Worm (Caenorhabditis elegans) whole organism, L1 larva: Measurements from ENCODE around the gene T24A6.7.

Experiments
- C04F5.9 ChIP-seq: sonication (generic microtip); optimal IDR thresholded peaks from 2 replicates; lab custom pipeline; 2016; ENCODE audit warnings: missing genetic modification characterization, missing compliant biosample characterization
- C34B4.2 ChIP-seq: sonication (generic microtip); optimal IDR thresholded peaks from 2 replicates; lab custom pipeline; 2017; ENCODE audit warnings: mild to moderate bottlenecking, missing genetic modification characterization, missing compliant biosample characterization
- aha-1 ChIP-seq: fragments of 150-350 bp; optimal IDR thresholded peaks from 2 replicates; lab custom pipeline; 2014; ENCODE audit warnings: missing biosample characterization, missing genetic modification characterization
- aly-2 ChIP-seq: fragments of 150-350 bp; optimal IDR thresholded peaks from 2 replicates; lab custom pipeline; 2014; ENCODE audit warnings: missing biosample characterization, missing genetic modification characterization
- blmp-1 ChIP-seq: fragments of 150-350 bp; optimal IDR thresholded peaks from 2 replicates; lab custom pipeline; 2014; ENCODE audit warnings: missing biosample characterization, missing genetic modification characterization
- ceh-88 ChIP-seq: fragments of 200-800 bp; sonication (Bioruptor generic); IDR thresholded peaks from 2 replicates; pipeline ENCODE4 v1.3.6; 2022; ENCODE audit warnings: missing genetic modification characterization, missing compliant biosample characterization
- ceh-90 ChIP-seq: sonication (generic microtip); optimal IDR thresholded peaks from 2 replicates; lab custom pipeline; 2016; ENCODE audit warnings: missing genetic modification characterization, missing compliant biosample characterization
- dpl-1 ChIP-seq, 3 experiments: fragments of 150-350 bp in 2 of 3; sonication (generic microtip) in 1 of 3; optimal IDR thresholded peaks; 2 replicates each; lab custom pipeline; 2014 to 2017; ENCODE audit warnings: missing biosample characterization in 3 of 3, missing genetic modification characterization in 3 of 3, missing genetic modification reagents in 3 of 3
- egl-13 ChIP-seq: sonication (generic microtip); optimal IDR thresholded peaks from 2 replicates; lab custom pipeline; 2016; ENCODE audit warnings: missing genotype, missing genetic modification reagents, missing genetic modification characterization, missing compliant biosample characterization
- egl-27 ChIP-seq, 2 experiments: fragments of 150-350 bp in 1 of 2; sonication (generic microtip); optimal IDR thresholded peaks; 3 replicates each; lab custom pipeline; 2017 to 2018; ENCODE audit warnings: missing biosample characterization in 2 of 2, missing genetic modification characterization in 2 of 2, missing genetic modification reagents in 2 of 2
- elt-2 ChIP-seq: sonication (generic microtip); optimal IDR thresholded peaks from 2 replicates; lab custom pipeline; 2016; ENCODE audit warnings: missing genetic modification characterization, mild to moderate bottlenecking, inconsistent platforms, missing compliant biosample characterization, missing genetic modification reagents
- elt-3 ChIP-seq, 6 experiments: fragments of 150-350 bp in 1 of 6; sonication (generic microtip); optimal IDR thresholded peaks; 2 replicates each; lab custom pipeline; 2017 to 2018; ENCODE audit warnings: missing biosample characterization in 6 of 6, missing genetic modification characterization in 6 of 6, inconsistent platforms in 1 of 6
- ets-5 ChIP-seq: fragments of 200-800 bp; sonication (Bioruptor generic); IDR thresholded peaks from 2 replicates; pipeline ENCODE4 v1.3.6; 2022; ENCODE audit warnings: missing genetic modification characterization, missing compliant biosample characterization
- fkh-8 ChIP-seq: sonication (generic microtip); optimal IDR thresholded peaks from 2 replicates; lab custom pipeline; 2016; ENCODE audit warnings: mild to moderate bottlenecking, missing genetic modification characterization, missing compliant biosample characterization
- hlh-4 ChIP-seq: sonication (generic microtip); optimal IDR thresholded peaks from 2 replicates; lab custom pipeline; 2016; ENCODE audit warnings: mild to moderate bottlenecking, missing genetic modification characterization, missing compliant biosample characterization
- irx-1 ChIP-seq: sonication (generic microtip); optimal IDR thresholded peaks from 2 replicates; lab custom pipeline; 2016; ENCODE audit warnings: missing genetic modification characterization, missing compliant biosample characterization
- lin-14 ChIP-seq: fragments of 200-800 bp; sonication (Bioruptor generic); optimal IDR thresholded peaks from 2 replicates; lab custom pipeline; 2018; ENCODE audit warnings: mild to moderate bottlenecking, missing genetic modification characterization, moderate library complexity, missing compliant biosample characterization
- lin-15B ChIP-seq: fragments of 150-350 bp; sonication (generic microtip); optimal IDR thresholded peaks from 3 replicates; lab custom pipeline; 2014; ENCODE audit warnings: missing biosample characterization, missing genetic modification characterization
- lin-35 ChIP-seq, 2 experiments: fragments of 150-350 bp; optimal IDR thresholded peaks; 2 replicates each; lab custom pipeline; 2014; ENCODE audit warnings: missing biosample characterization in 2 of 2, missing genetic modification characterization in 2 of 2, missing genetic modification reagents in 2 of 2
- lin-39 ChIP-seq: fragments of 150-350 bp; optimal IDR thresholded peaks from 2 replicates; lab custom pipeline; 2014; ENCODE audit warnings: missing biosample characterization, missing genetic modification reagents, missing genetic modification characterization
- mab-9 ChIP-seq: fragments of 200-800 bp; sonication (Bioruptor generic); IDR thresholded peaks from 2 replicates; pipeline ENCODE4 v1.3.6; 2022; ENCODE audit warnings: missing genetic modification reagents, missing genetic modification characterization, missing compliant biosample characterization
- mep-1 ChIP-seq: fragments of 150-350 bp; optimal IDR thresholded peaks from 2 replicates; lab custom pipeline; 2014; ENCODE audit warnings: missing biosample characterization, missing genetic modification characterization
- nhr-11 ChIP-seq: fragments of 150-350 bp; optimal IDR thresholded peaks from 2 replicates; lab custom pipeline; 2014; ENCODE audit warnings: missing biosample characterization, missing genetic modification characterization
- nhr-12 ChIP-seq: sonication (generic microtip); optimal IDR thresholded peaks from 2 replicates; lab custom pipeline; 2017; ENCODE audit warnings: missing biosample characterization, missing genetic modification characterization
- nhr-19 ChIP-seq: fragments of 200-800 bp; sonication (Bioruptor generic); conservative IDR thresholded peaks from 2 replicates; pipeline ENCODE4 v1.3.6; 2022; ENCODE audit warnings: missing genetic modification characterization, missing compliant biosample characterization
- nhr-20 ChIP-seq: sonication (generic microtip); optimal IDR thresholded peaks from 2 replicates; lab custom pipeline; 2016; ENCODE audit warnings: mild to moderate bottlenecking, missing genetic modification characterization, missing compliant biosample characterization
- nhr-237 ChIP-seq: fragments of 150-350 bp; optimal IDR thresholded peaks from 2 replicates; lab custom pipeline; 2014; ENCODE audit warnings: missing biosample characterization, missing genetic modification characterization
- nhr-47 ChIP-seq: sonication (generic microtip); optimal IDR thresholded peaks from 2 replicates; lab custom pipeline; 2016; ENCODE audit warnings: mild to moderate bottlenecking, missing genetic modification characterization, moderate library complexity, missing compliant biosample characterization
- nhr-71 ChIP-seq: sonication (generic microtip); optimal IDR thresholded peaks from 2 replicates; lab custom pipeline; 2016; ENCODE audit warnings: mild to moderate bottlenecking, missing genetic modification characterization, moderate library complexity, missing compliant biosample characterization
- nhr-77 ChIP-seq: fragments of 150-350 bp; optimal IDR thresholded peaks from 2 replicates; lab custom pipeline; 2014; ENCODE audit warnings: missing biosample characterization, missing genetic modification characterization
- nhr-85 ChIP-seq: sonication (generic microtip); peaks from one replicate; lab custom pipeline; 2016; ENCODE audit warnings: missing genetic modification characterization, inconsistent platforms, missing compliant biosample characterization
- nhr-90 ChIP-seq: sonication (generic microtip); optimal IDR thresholded peaks from 2 replicates; lab custom pipeline; 2016; ENCODE audit warnings: mild to moderate bottlenecking, missing genetic modification characterization, missing compliant biosample characterization; ENCODE audit not compliant: poor library complexity
- pag-3 ChIP-seq: sonication (generic microtip); optimal IDR thresholded peaks from 2 replicates; lab custom pipeline; 2017; ENCODE audit warnings: missing genetic modification characterization, mild to moderate bottlenecking, missing compliant biosample characterization, antibody characterized with exemption, borderline replicate concordance; ENCODE audit not compliant: insufficient read depth
- pqm-1 ChIP-seq: sonication (generic microtip); optimal IDR thresholded peaks from 3 replicates; lab custom pipeline; 2017; ENCODE audit warnings: missing biosample characterization, missing genetic modification characterization
- skn-1 ChIP-seq: fragments of 150-350 bp; optimal IDR thresholded peaks from 2 replicates; lab custom pipeline; 2014; ENCODE audit warnings: missing biosample characterization, missing genetic modification characterization
- snu-23 ChIP-seq: sonication (generic microtip); optimal IDR thresholded peaks from 2 replicates; lab custom pipeline; 2016; ENCODE audit warnings: missing genetic modification characterization, missing compliant biosample characterization
- swsn-7 ChIP-seq: sonication (generic microtip); optimal IDR thresholded peaks from 2 replicates; lab custom pipeline; 2016; ENCODE audit warnings: missing genetic modification characterization, missing compliant biosample characterization
- tlp-1 ChIP-seq: fragments of 150-350 bp; optimal IDR thresholded peaks from 2 replicates; lab custom pipeline; 2014; ENCODE audit warnings: missing biosample characterization, missing genetic modification characterization
- vab-15 ChIP-seq: sonication (generic microtip); optimal IDR thresholded peaks from 2 replicates; lab custom pipeline; 2017; ENCODE audit warnings: missing genotype, mild to moderate bottlenecking, missing genetic modification characterization, missing compliant biosample characterization
- xbp-1 ChIP-seq: sonication (generic microtip); optimal IDR thresholded peaks from 2 replicates; lab custom pipeline; 2016; ENCODE audit warnings: missing genetic modification characterization, missing compliant biosample characterization
- ztf-11 ChIP-seq, 2 experiments: sonication (generic microtip); optimal IDR thresholded peaks; 2 replicates each; lab custom pipeline; 2016 to 2017; ENCODE audit warnings: missing genetic modification characterization in 2 of 2, missing biosample characterization in 1 of 2, missing compliant biosample characterization in 1 of 2

T24A6.7 gene

DNA sequence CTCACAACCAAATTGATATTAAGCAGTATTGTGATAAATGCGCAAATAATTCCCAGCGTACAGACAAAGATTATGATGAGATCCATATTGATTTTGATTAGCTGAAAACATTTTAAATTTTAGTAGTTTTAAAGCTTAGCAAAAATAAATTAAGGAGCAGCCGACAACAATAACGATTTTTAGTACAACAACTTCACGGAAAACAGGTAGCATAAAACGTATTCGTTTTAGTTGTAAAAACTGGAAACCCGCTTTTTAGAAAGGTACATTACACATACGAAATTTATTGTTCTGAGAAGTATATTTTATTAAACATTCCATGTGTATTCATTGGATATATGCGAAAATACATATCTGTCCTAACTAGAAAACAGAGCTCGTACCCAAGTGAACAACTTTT is 34.6 kb upstream of the T24A6.7 start, which contains the start of gene srbc-36:
Gene srbc-36 (minus strand): TSS at position 101 of the 400 bp plus-strand sequence.
- TF ChIP-seq ceh-88 (GFP tag; lab: Robert Waterston, UW) (no peak), hlh-4 (tag; lab: Kevin White, UChicago) (no peak), nhr-12 (tag; lab: Kevin White, UChicago) (no peak), egl-27 (tag; optimal IDR thresholded peaks at IDR 0.05; lab: Kevin White, UChicago) (no peak), tlp-1 (tag; lab: Kevin White, UChicago) (no peak), mab-9 (no peak), pag-3 (no peak)

DNA sequence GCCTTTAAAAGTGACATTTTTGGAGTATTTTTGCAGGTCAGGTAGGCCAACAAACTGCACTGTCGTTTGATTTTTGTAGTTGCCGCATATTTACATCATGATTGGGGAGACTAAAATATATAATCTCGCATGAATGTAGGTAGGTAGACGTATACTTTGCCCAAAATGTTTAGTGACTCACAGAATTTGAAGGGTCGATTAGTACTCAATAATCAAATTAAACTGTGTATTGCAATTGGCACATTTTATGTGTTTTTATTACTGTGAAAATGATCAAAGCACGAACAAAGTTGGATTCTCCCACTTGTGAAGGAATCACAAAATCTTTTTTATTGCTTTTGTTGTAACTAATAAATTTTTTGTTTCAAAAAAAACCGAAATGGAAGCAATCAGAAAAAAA is 28.2 kb upstream of the T24A6.7 start, which contains the start of gene C07G3.15:
Gene C07G3.15 (minus strand): TSS at position 101 of the 400 bp plus-strand sequence.
- TF ChIP-seq ets-5 (GFP tag; lab: Robert Waterston, UW) (no peak), lin-14 (GFP tag; lab: Kevin White, UChicago) (no peak)
- TF ChIP-seq, all 84 proteins: peak for 0

DNA sequence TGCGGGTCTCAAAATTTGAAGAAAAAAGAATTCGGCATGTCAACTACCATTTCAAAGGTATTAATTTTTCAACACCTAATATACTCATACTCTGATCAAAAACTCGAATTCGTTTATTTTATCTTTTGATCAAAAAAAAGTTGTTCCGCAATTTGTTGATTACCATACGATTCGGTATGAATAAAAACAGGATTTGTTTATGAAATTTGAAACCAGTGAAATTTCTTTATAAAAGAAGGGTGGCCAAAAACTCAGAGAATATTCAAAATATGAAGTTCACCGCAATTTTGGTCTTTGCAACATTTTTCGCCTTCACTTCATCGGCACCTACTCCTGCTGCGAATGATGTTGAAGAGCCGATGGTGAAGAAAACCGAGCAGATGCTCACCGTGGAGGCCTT is 23.0 kb upstream of the T24A6.7 start, which contains the start of the genes C07G3.8 and C07G3.10:
Gene C07G3.8 (minus strand): TSS at position 101 of the 400 bp plus-strand sequence.
Gene C07G3.10 (plus strand): TSS at position 270 of the 400 bp plus-strand sequence.
- no peak for TF ChIP-seq nhr-237 (tag; lab: Kevin White, UChicago)
- TF ChIP-seq mab-9: no peak
- no peak for TF ChIP-seq dpl-1 (GFP tag; optimal IDR thresholded peaks at IDR 0.05; lab: Kevin White, UChicago)
- no peak for TF ChIP-seq aha-1
- TF ChIP-seq nhr-71 (tag; lab: Kevin White, UChicago): no peak
- no peak for TF ChIP-seq swsn-7 (tag; lab: Kevin White, UChicago)
- no peak for TF ChIP-seq lin-15B (tag; lab: Kevin White, UChicago)
- TF ChIP-seq ztf-11 (tag; optimal IDR thresholded peaks at IDR 0.05; lab: Kevin White, UChicago): no peak
- TF ChIP-seq nhr-47 (tag; lab: Kevin White, UChicago): no peak
- TF ChIP-seq nhr-19: no peak
- TF ChIP-seq lin-39 (tag; lab: Kevin White, UChicago): no peak
- no peak for TF ChIP-seq C34B4.2 (tag; lab: Kevin White, UChicago)
- TF ChIP-seq C04F5.9 (tag; lab: Kevin White, UChicago): no peak
- no peak for TF ChIP-seq elt-3 (tag; optimal IDR thresholded peaks at IDR 0.05; lab: Kevin White, UChicago)
- no peak for TF ChIP-seq snu-23 (GFP tag; lab: Kevin White, UChicago)
- TF ChIP-seq egl-13 (tag; lab: Kevin White, UChicago): no peak
- TF ChIP-seq xbp-1: no peak
- TF ChIP-seq vab-15 (tag; lab: Kevin White, UChicago): no peak
- no peak for TF ChIP-seq fkh-8 (tag; lab: Kevin White, UChicago)
- TF ChIP-seq, all 84 proteins: peak for 0

DNA sequence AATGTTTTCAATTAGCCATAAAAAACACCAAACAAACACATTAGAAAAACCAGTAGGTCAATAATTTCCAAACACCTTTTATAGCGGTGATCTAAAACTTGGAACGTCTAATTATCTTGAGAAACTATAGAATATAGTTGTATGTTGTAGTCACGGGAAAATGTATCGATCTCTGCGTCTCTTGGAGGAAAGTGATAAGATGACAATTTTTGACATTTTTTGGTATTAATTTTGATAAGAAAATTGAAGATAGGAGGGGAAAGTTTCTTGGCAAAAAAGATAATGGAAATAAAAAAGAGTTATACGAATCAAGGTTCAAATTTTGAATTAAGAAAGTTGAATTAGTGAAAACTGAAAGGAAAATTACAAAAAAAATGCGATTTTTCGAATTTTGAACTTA is 19.3 kb upstream of the T24A6.7 start:
- TF ChIP-seq lin-35 (GFP tag; optimal IDR thresholded peaks at IDR 0.05; lab: Kevin White, UChicago) (peak in 1 of 2 experiments; percentile 28), hlh-4 (tag; lab: Kevin White, UChicago) (no peak), fkh-8 (tag; lab: Kevin White, UChicago) (no peak), aly-2 (no peak), ceh-90 (tag; lab: Kevin White, UChicago) (no peak), elt-3 (tag; optimal IDR thresholded peaks at IDR 0.05; lab: Kevin White, UChicago) (peak in 4 of 6 experiments; percentile 7 to 79 (median 54)), nhr-77 (tag; lab: Kevin White, UChicago) (no peak), nhr-90 (tag; lab: Kevin White, UChicago) (peak; percentile 28), nhr-11 (no peak), skn-1 (tag; lab: Kevin White, UChicago) (peak; percentile 40), elt-2 (tag; lab: Kevin White, UChicago) (peak; percentile 91), nhr-19 (no peak), C34B4.2 (tag; lab: Kevin White, UChicago) (no peak), nhr-20 (tag; lab: Kevin White, UChicago) (peak; percentile 84), irx-1 (tag; lab: Kevin White, UChicago) (no peak), dpl-1 (GFP tag; optimal IDR thresholded peaks at IDR 0.05; lab: Kevin White, UChicago) (peak in 1 of 3 experiments; percentile 17), mep-1 (peak; percentile 0), nhr-85 (tag; lab: Kevin White, UChicago) (peak; percentile 74), pqm-1 (tag; lab: Kevin White, UChicago) (peak; percentile 47), blmp-1 (tag; lab: Kevin White, UChicago) (peak; percentile 86), tlp-1 (tag; lab: Kevin White, UChicago) (peak; percentile 48)
